Worm (Caenorhabditis elegans) whole organism, dauer: Measurements from ENCODE around the gene F36G3.2.

ENCODE experiments used
- unc-62 ChIP-seq: sonication (generic microtip); optimal IDR thresholded peaks from 2 replicates; lab custom pipeline; 2017; ENCODE audit warnings: missing biosample characterization, missing genetic modification reagents, missing genetic modification characterization

F36G3.2 gene

ce11 chrX:9795579-9795978, 1.5 kb upstream of the F36G3.2 start:
- no peak for TF ChIP-seq unc-62 (GFP tag; lab: Kevin White, UChicago)

ce11 chrX:9789110-9789509, 5.0 kb downstream of the F36G3.2 start, which contains the start of gene F36G3.1:
TSS of gene F36G3.1 (minus strand) at chrX:9789210.
- TF ChIP-seq unc-62 (GFP tag; lab: Kevin White, UChicago) = no peak

ce11 chrX:9785865-9786264, 8.2 kb downstream of the F36G3.2 start:
- TF ChIP-seq unc-62 (GFP tag; lab: Kevin White, UChicago) = no peak

ce11 chrX:9782389-9782939, 11.6 kb downstream of the F36G3.2 start:
- TF ChIP-seq unc-62 (GFP tag; lab: Kevin White, UChicago) = no peak

DNA sequence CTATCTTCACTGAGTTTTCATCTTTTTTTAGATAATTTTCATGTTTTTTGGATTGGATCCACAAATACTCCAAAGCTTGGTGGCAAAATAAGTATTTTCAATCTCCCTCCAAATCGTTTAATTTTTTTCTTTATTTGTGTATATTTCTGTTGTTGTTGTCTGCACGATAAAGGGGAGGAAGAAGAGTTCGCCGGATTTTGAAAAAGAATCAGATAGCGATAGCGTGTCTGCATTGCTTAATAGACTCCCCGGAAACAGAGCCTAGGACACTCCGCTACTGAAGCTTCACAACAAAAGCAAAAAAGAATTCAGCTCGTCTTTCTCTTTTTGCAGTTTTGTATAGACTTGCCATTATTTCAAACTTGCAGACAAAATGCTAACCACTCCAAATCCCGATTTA, 16.6 kb downstream of the F36G3.2 start, which contains the start of gene T09B9.5:
Gene T09B9.5 (plus strand): TSS at position 301 of the 400 bp plus-strand sequence.
- no peak for TF ChIP-seq unc-62 (GFP tag; lab: Kevin White, UChicago)

DNA sequence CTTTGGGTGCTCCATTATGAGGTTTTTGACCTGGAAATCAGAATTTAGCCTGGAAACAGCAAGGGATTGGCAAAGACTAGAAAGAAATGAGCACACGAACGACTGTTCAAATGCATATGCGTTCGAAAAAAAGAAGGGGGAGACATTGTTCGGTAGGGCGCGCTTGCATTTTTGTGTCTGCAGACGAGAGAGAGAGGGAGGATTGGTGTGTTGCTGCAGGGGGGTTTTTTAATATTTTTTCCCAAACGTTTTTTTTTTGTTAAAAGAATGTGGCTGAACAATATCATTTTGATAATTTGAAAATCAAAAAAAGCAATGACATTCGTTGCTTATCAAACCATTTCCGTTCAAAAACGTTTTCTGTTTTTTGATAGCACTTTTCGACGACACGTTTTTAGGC, 19.8 kb downstream of the F36G3.2 start, which contains the start of gene T09B9.4:
Gene T09B9.4 (minus strand): TSS at position 30 of the 400 bp plus-strand sequence.
- TF ChIP-seq unc-62 (GFP tag; lab: Kevin White, UChicago) = no peak

ce11 chrX:9764822-9765221, 29.3 kb downstream of the F36G3.2 start, which contains the start of gene slc-17.9:
TSS of gene slc-17.9 (minus strand) at chrX:9764922.
- no peak for TF ChIP-seq unc-62 (GFP tag; lab: Kevin White, UChicago)

- no peak for TF ChIP-seq unc-62 (GFP tag; lab: Kevin White, UChicago)
Observed at ce11 chrX:9763903-9764302, 30.2 kb downstream of the F36G3.2 start.

DNA sequence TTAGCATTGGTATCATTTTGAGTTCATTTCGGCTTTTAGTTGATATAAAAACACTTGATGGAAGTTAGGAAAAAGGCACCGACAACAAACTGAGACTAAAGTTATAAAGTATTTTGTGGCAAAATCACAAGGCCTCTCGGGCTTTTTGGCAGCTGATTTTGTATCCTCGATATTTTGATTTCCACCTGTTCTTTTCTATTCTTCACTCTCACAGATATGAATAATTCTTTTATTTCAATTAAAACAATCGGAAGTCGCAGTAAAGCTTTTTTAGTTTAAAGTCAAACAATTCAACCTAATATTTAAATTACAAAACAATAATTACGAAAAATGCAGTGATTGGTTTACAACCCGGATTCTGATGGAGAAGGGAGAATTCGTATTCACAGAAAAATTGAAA, 32.8 kb downstream of the F36G3.2 start, which contains the start of gene T09B9.3:
Gene T09B9.3 (minus strand): TSS at position 101 of the 400 bp plus-strand sequence.
- no peak for TF ChIP-seq unc-62 (GFP tag; lab: Kevin White, UChicago)

DNA sequence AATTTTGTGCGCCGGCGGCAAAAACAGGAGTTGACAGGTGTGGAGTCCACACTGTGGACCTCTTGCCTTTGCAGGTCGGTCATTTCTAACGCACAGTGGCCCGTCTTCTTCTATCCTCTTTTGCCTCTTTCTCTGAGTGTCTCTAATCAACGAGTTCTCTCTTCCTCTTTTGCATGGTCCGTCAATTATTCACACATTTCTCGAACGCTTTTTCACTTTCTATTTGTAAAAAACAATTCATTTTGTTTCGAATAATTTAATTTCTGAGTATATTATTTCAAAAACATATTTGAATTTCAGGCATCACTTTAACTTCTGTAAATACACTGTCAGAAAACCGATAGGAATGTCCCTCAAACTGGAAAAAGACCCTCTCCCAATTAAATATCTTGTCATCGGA, 37.1 kb downstream of the F36G3.2 start, which contains the start of gene T09B9.1:
Gene T09B9.1 (plus strand): TSS at position 301 of the 400 bp plus-strand sequence.
- TF ChIP-seq unc-62 (GFP tag; lab: Kevin White, UChicago) = no peak

- TF ChIP-seq unc-62 (GFP tag; lab: Kevin White, UChicago) = no peak
Observed at ce11 chrX:9754537-9754936, 39.5 kb downstream of the F36G3.2 start.
